Fruit fly (Drosophila melanogaster): ENCODE measurements around the gene CG5194.

The CG5194 gene

DNA sequence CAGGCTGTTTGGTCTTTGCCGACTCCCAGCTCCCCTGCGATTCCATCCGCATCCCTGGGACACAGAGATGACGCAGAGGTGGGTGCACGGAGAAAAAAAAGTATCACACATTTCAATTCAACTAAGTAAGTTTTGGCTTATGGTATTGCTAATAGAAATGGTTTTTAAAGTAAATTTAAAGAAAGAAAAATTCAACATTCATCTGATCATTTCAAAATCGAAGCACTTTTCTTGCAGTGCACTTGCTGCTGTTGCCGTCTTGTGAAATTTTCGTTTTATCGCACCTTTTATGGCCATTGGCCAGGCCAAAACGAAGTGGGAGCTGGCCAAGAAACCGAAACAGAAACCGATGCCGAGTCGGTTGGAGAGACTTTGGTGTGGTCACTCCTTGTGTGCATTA is 35.7 kb upstream of the CG5194 start (continued):
- TF ChIP-seq Gsc (GFP tag; IDR thresholded peaks at IDR 0.05) (0 out of 2 replicates have a peak, but pooled peaks have one; percentile 50), Antp (GFP tag; optimal IDR thresholded peaks at IDR 0.05) (peak; percentile 63), CG16863 (GFP tag; optimal IDR thresholded peaks at IDR 0.05) (peak; percentile 7), Rfx (GFP tag; IDR thresholded peaks at IDR 0.05) (peak; percentile 72; the same call in 1 of the 2 replicates), schlank (tag; optimal IDR thresholded peaks at IDR 0.05) (no peak), CG6765 (GFP tag; optimal IDR thresholded peaks at IDR 0.05) (peak; percentile 18), Hsf (GFP tag; optimal IDR thresholded peaks at IDR 0.05) (peak; percentile 54), Blimp-1 (GFP tag; optimal IDR thresholded peaks at IDR 0.05) (peak; percentile 77), dati (GFP tag; IDR thresholded peaks at IDR 0.05) (peak; percentile 66; the same call in 1 of the 2 replicates), Atf3 (GFP tag; optimal IDR thresholded peaks at IDR 0.05) (peak; percentile 42), gsb-n (tag; optimal IDR thresholded peaks at IDR 0.05) (peak; percentile 24), pros (GFP tag; optimal IDR thresholded peaks at IDR 0.05) (no peak), CG33557 (GFP tag; optimal IDR thresholded peaks at IDR 0.05) (peak; percentile 8), CG17912 (GFP tag; optimal IDR thresholded peaks at IDR 0.05) (no peak), Pdp1 (GFP tag; optimal IDR thresholded peaks at IDR 0.05) (peak; percentile 59 to 75), klu (GFP tag; IDR thresholded peaks at IDR 0.05) (peak; percentile 44; the same call in 1 of the 2 replicates), tin (GFP tag; optimal IDR thresholded peaks at IDR 0.05) (peak; percentile 75), Spps (tag; optimal IDR thresholded peaks at IDR 0.05) (peak; percentile 37), sna (GFP tag; IDR thresholded peaks at IDR 0.05; ENCODE audit: partially characterized antibody) (no peak), Ssrp (tag; optimal IDR thresholded peaks at IDR 0.05) (peak; percentile 31), gfzf (GFP tag; optimal IDR thresholded peaks at IDR 0.05) (no peak), NC2α (GFP tag; optimal IDR thresholded peaks at IDR 0.05) (no peak), bbx (GFP tag; IDR thresholded peaks at IDR 0.05; ENCODE audit: partially characterized antibody) (no peak), CG2199 (GFP tag; IDR thresholded peaks at IDR 0.05) (peak; percentile 67; the same call in 1 of the 3 replicates), CG10209 (GFP tag; optimal IDR thresholded peaks at IDR 0.05) (peak; percentile 45), Bdp1 (GFP tag; optimal IDR thresholded peaks at IDR 0.05) (peak; percentile 1), Xrp1 (GFP tag; IDR thresholded peaks at IDR 0.05) (peak; percentile 88), CG31365 (tag; optimal IDR thresholded peaks at IDR 0.05) (no peak), Jarid2 (GFP tag; optimal IDR thresholded peaks at IDR 0.05) (peak; percentile 19), CG4424 (GFP tag; optimal IDR thresholded peaks at IDR 0.05) (peak; percentile 68), corto (GFP tag; optimal IDR thresholded peaks at IDR 0.05) (peak; percentile 28), eve (GFP tag; optimal IDR thresholded peaks at IDR 0.05) (peak in 1 of 2 experiments; percentile 59), pum (GFP tag; optimal IDR thresholded peaks at IDR 0.05) (peak; percentile 56), pan (optimal IDR thresholded peaks at IDR 0.05) (no peak), pan (GFP tag; optimal IDR thresholded peaks at IDR 0.05 in 1 of 2, IDR thresholded peaks at IDR 0.05 in 1 of 2) (peak in 1 of 2 experiments; percentile 80), CG12942 (GFP tag; optimal IDR thresholded peaks at IDR 0.05) (peak; percentile 24), CG13296 (GFP tag; optimal IDR thresholded peaks at IDR 0.05) (peak; percentile 25), CG4328 (GFP tag; optimal IDR thresholded peaks at IDR 0.05) (peak; percentile 16), Sox100B (GFP tag; optimal IDR thresholded peaks at IDR 0.05) (peak; percentile 55), CG31441 (GFP tag; IDR thresholded peaks at IDR 0.05) (peak; percentile 70), CG17361 (GFP tag; IDR thresholded peaks at IDR 0.05) (peak; percentile 79), ranshi (GFP tag; IDR thresholded peaks at IDR 0.05) (peak; percentile 72; the same call in 1 of the 2 replicates), ken (GFP tag; IDR thresholded peaks at IDR 0.05) (peak; percentile 71), Hmr (GFP tag; optimal IDR thresholded peaks at IDR 0.05) (peak; percentile 17), CG13123 (GFP tag; optimal IDR thresholded peaks at IDR 0.05) (no peak), crc (GFP tag; optimal IDR thresholded peaks at IDR 0.05) (peak; percentile 0), dpn (GFP tag; optimal IDR thresholded peaks at IDR 0.05) (peak; percentile 21 to 61), CG4360 (GFP tag; IDR thresholded peaks at IDR 0.05) (peak; percentile 40; the same call in 1 of the 2 replicates), dmrt11E (tag; optimal IDR thresholded peaks at IDR 0.05) (peak; percentile 65), Vsx1 (GFP tag; optimal IDR thresholded peaks at IDR 0.05) (no peak)

All from whole organism, embryonic.